Worm (Caenorhabditis elegans) whole organism, mixed stage, embryonic: ENCODE data around the gene F19F10.1.
A peak's percentile ranks its signal among the peaks of the same experiment; 100 is the strongest.

ENCODE experiments used
- bed-3 ChIP-seq: fragments of 200-800 bp; sonication (Bioruptor generic); optimal IDR thresholded peaks from 3 replicates; lab custom pipeline; 2018; ENCODE audit warnings: mild to moderate bottlenecking, missing genetic modification characterization, moderate library complexity, missing compliant biosample characterization
- blmp-1 ChIP-seq: fragments of 150-350 bp; optimal IDR thresholded peaks from 2 replicates; lab custom pipeline; 2014; ENCODE audit warnings: missing biosample characterization, missing genetic modification characterization
- ceh-43 ChIP-seq: fragments of 200-800 bp; sonication (Bioruptor generic); optimal IDR thresholded peaks from 2 replicates; lab custom pipeline; 2018; ENCODE audit warnings: mild to moderate bottlenecking, missing genetic modification characterization, moderate library complexity, missing compliant biosample characterization
- ceh-83 ChIP-seq: fragments of 200-800 bp; sonication (Bioruptor generic); optimal IDR thresholded peaks from 2 replicates; lab custom pipeline; 2018; ENCODE audit warnings: mild to moderate bottlenecking, missing genetic modification characterization, missing compliant biosample characterization
- ces-1 ChIP-seq: fragments of 150-350 bp; optimal IDR thresholded peaks from 2 replicates; lab custom pipeline; 2014; ENCODE audit warnings: missing biosample characterization, missing genetic modification reagents, missing genetic modification characterization
- cnd-1 ChIP-seq: fragments of 200-800 bp; sonication (Bioruptor generic); optimal IDR thresholded peaks from 2 replicates; lab custom pipeline; 2018; ENCODE audit warnings: mild to moderate bottlenecking, missing genetic modification characterization, missing compliant biosample characterization
- drap-1 ChIP-seq: fragments of 200-800 bp; sonication (Bioruptor generic); optimal IDR thresholded peaks from 3 replicates; lab custom pipeline; 2018; ENCODE audit warnings: mild to moderate bottlenecking, missing genetic modification characterization, missing compliant biosample characterization
- elt-1 ChIP-seq: sonication (generic microtip); optimal IDR thresholded peaks from 2 replicates; lab custom pipeline; 2017; ENCODE audit warnings: missing genetic modification characterization, mild to moderate bottlenecking, missing compliant biosample characterization, antibody characterized with exemption, moderate library complexity, borderline replicate concordance; ENCODE audit not compliant: insufficient read depth
- elt-3 ChIP-seq: fragments of 150-350 bp; optimal IDR thresholded peaks from 2 replicates; lab custom pipeline; 2014; ENCODE audit warnings: missing biosample characterization, missing genetic modification characterization
- flh-1 ChIP-seq: fragments of 200-800 bp; sonication (Bioruptor generic); optimal IDR thresholded peaks from 2 replicates; lab custom pipeline; 2018; ENCODE audit warnings: mild to moderate bottlenecking, missing genetic modification characterization, moderate library complexity, missing compliant biosample characterization
- ham-2 ChIP-seq: fragments of 200-800 bp; sonication (Bioruptor generic); optimal IDR thresholded peaks from 2 replicates; lab custom pipeline; 2018; ENCODE audit warnings: mild to moderate bottlenecking, missing genetic modification characterization, missing compliant biosample characterization
- hlh-1 ChIP-seq: fragments of 150-350 bp; optimal IDR thresholded peaks from 2 replicates; lab custom pipeline; 2014; ENCODE audit warnings: missing biosample characterization, missing genetic modification reagents, missing genetic modification characterization
- lin-13 ChIP-seq: fragments of 150-350 bp; optimal IDR thresholded peaks from 2 replicates; lab custom pipeline; 2014; ENCODE audit warnings: missing biosample characterization, missing genetic modification characterization
- lin-32 ChIP-seq: fragments of 200-800 bp; sonication (Bioruptor generic); optimal IDR thresholded peaks from 2 replicates; lab custom pipeline; 2018; ENCODE audit warnings: mild to moderate bottlenecking, missing genetic modification characterization, missing compliant biosample characterization
- lsy-2 ChIP-seq: fragments of 150-350 bp; optimal IDR thresholded peaks from 2 replicates; lab custom pipeline; 2014; ENCODE audit warnings: missing biosample characterization, missing genetic modification characterization
- mep-1 ChIP-seq: fragments of 150-350 bp; optimal IDR thresholded peaks from 2 replicates; lab custom pipeline; 2017; ENCODE audit warnings: missing biosample characterization, missing genetic modification reagents, missing genetic modification characterization, inconsistent platforms
- mls-2 ChIP-seq: sonication (generic microtip); optimal IDR thresholded peaks from 2 replicates; lab custom pipeline; 2016; ENCODE audit warnings: mild to moderate bottlenecking, missing genetic modification characterization, moderate library complexity, missing compliant biosample characterization
- nhr-12 ChIP-seq: fragments of 150-350 bp; optimal IDR thresholded peaks from 2 replicates; lab custom pipeline; 2014; ENCODE audit warnings: missing biosample characterization, missing genetic modification characterization
- nhr-2 ChIP-seq: fragments of 150-350 bp; optimal IDR thresholded peaks from 2 replicates; lab custom pipeline; 2014; ENCODE audit warnings: missing biosample characterization, missing genetic modification characterization
- nhr-237 ChIP-seq: fragments of 150-350 bp; optimal IDR thresholded peaks from 2 replicates; lab custom pipeline; 2014; ENCODE audit warnings: missing biosample characterization, missing genetic modification characterization
- nhr-28 ChIP-seq: fragments of 150-350 bp; optimal IDR thresholded peaks from 2 replicates; lab custom pipeline; 2014; ENCODE audit warnings: missing biosample characterization, missing genetic modification characterization
- nhr-76 ChIP-seq: sonication (generic microtip); optimal IDR thresholded peaks from 2 replicates; lab custom pipeline; 2017; ENCODE audit warnings: missing biosample characterization, missing genetic modification characterization
- pha-4 ChIP-seq: fragments of 150-350 bp; optimal IDR thresholded peaks from 2 replicates; lab custom pipeline; 2018; ENCODE audit warnings: missing biosample characterization, missing genetic modification reagents, missing genetic modification characterization
- sem-2 ChIP-seq: fragments of 200-800 bp; sonication (Bioruptor generic); optimal IDR thresholded peaks from 2 replicates; lab custom pipeline; 2018; ENCODE audit warnings: mild to moderate bottlenecking, missing genetic modification characterization, missing compliant biosample characterization
- snpc-4 ChIP-seq: fragments of 150-350 bp; optimal IDR thresholded peaks from 2 replicates; lab custom pipeline; 2014; ENCODE audit warnings: missing biosample characterization, missing genetic modification characterization
- sptf-1 ChIP-seq: sonication (generic microtip); optimal IDR thresholded peaks from 2 replicates; lab custom pipeline; 2017; ENCODE audit warnings: mild to moderate bottlenecking, missing genetic modification characterization, moderate library complexity, missing compliant biosample characterization
- unc-120 ChIP-seq: sonication (generic microtip); optimal IDR thresholded peaks from 2 replicates; lab custom pipeline; 2017; ENCODE audit warnings: missing genetic modification characterization, missing compliant biosample characterization; ENCODE audit not compliant: poor library complexity, severe bottlenecking
- unc-39 ChIP-seq: fragments of 150-350 bp; optimal IDR thresholded peaks from 2 replicates; lab custom pipeline; 2014; ENCODE audit warnings: missing biosample characterization, missing genetic modification characterization
- unc-62 ChIP-seq: fragments of 150-350 bp; optimal IDR thresholded peaks from 2 replicates; lab custom pipeline; 2014; ENCODE audit warnings: missing biosample characterization, missing genetic modification reagents, missing genetic modification characterization
- zip-8 ChIP-seq: fragments of 150-350 bp; optimal IDR thresholded peaks from 2 replicates; lab custom pipeline; 2014; ENCODE audit warnings: missing biosample characterization, missing genetic modification characterization
- ztf-11 ChIP-seq: fragments of 150-350 bp; optimal IDR thresholded peaks from 2 replicates; lab custom pipeline; 2014; ENCODE audit warnings: missing biosample characterization, missing genetic modification characterization

The F19F10.1 gene

ce11 chrV:7538018-7538417 lies 25.0 kb upstream of the F19F10.1 start, which contains the start of gene C54F6.12:
Gene C54F6.12 (minus strand): TSS chrV:7538118.
- TF ChIP-seq unc-62 (no peak), nhr-12 (tag; lab: Kevin White, UChicago) (no peak), cnd-1 (tag; lab: Kevin White, UChicago) (no peak)

- TF ChIP-seq ztf-11 (tag; lab: Kevin White, UChicago) = no peak
- TF ChIP-seq nhr-2 (tag; lab: Kevin White, UChicago) = no peak
- TF ChIP-seq drap-1 (GFP tag; lab: Kevin White, UChicago) = no peak
- no peak for TF ChIP-seq unc-39 (tag; lab: Kevin White, UChicago)
- TF ChIP-seq ceh-43 (GFP tag; lab: Kevin White, UChicago) = no peak
- TF ChIP-seq ceh-83 (GFP tag; lab: Kevin White, UChicago) = no peak
- TF ChIP-seq pha-4 (tag; lab: Kevin White, UChicago) = no peak
- no peak for TF ChIP-seq lin-32 (GFP tag; lab: Kevin White, UChicago)
Observed at ce11 chrV:7539015-7539414, 24.0 kb upstream of the F19F10.1 start, which contains the start of gene srh-268. Gene srh-268 (plus strand): TSS chrV:7539315.

- no peak for TF ChIP-seq mls-2 (tag; lab: Kevin White, UChicago)
- TF ChIP-seq bed-3 (GFP tag; lab: Kevin White, UChicago) = no peak
- TF ChIP-seq nhr-28 = no peak
- TF ChIP-seq cnd-1 (tag; lab: Kevin White, UChicago) = no peak
- TF ChIP-seq flh-1 = no peak
- TF ChIP-seq zip-8 (tag; lab: Kevin White, UChicago) = peak; percentile 92
Observed at ce11 chrV:7543728-7544127, 19.3 kb upstream of the F19F10.1 start.

- no peak for TF ChIP-seq nhr-2 (tag; lab: Kevin White, UChicago)
- no peak for TF ChIP-seq cnd-1 (tag; lab: Kevin White, UChicago)
Observed at ce11 chrV:7545187-7545586, 17.9 kb upstream of the F19F10.1 start, which contains the start of the genes C54F6.19 and nhx-3. Gene C54F6.19 (plus strand): TSS chrV:7545487. Gene nhx-3 (minus strand): TSS chrV:7545523.

- no peak for TF ChIP-seq unc-120 (tag; lab: Kevin White, UChicago)
Observed at ce11 chrV:7547479-7547878, 15.6 kb upstream of the F19F10.1 start, which contains the start of gene ftn-1. Gene ftn-1 (minus strand): TSS chrV:7547579.

ce11 chrV:7548017-7548416 lies 15.0 kb upstream of the F19F10.1 start:
- TF ChIP-seq sem-2 (no peak), ceh-43 (GFP tag; lab: Kevin White, UChicago) (no peak), lin-13 (tag; lab: Kevin White, UChicago) (no peak), mls-2 (tag; lab: Kevin White, UChicago) (no peak), snpc-4 (tag; lab: Kevin White, UChicago) (no peak), sptf-1 (tag; lab: Kevin White, UChicago) (no peak), flh-1 (no peak), pha-4 (tag; lab: Kevin White, UChicago) (no peak), ces-1 (GFP tag; lab: Kevin White, UChicago) (no peak), lin-32 (GFP tag; lab: Kevin White, UChicago) (no peak), mep-1 (tag; lab: Kevin White, UChicago) (no peak), hlh-1 (tag; lab: Kevin White, UChicago) (no peak)

ce11 chrV:7551821-7552220 lies 11.2 kb upstream of the F19F10.1 start, which contains the start of gene F19F10.3:
Gene F19F10.3 (plus strand): TSS chrV:7552121.
- no peak for TF ChIP-seq unc-120 (tag; lab: Kevin White, UChicago)
- no peak for TF ChIP-seq ceh-43 (GFP tag; lab: Kevin White, UChicago)
- no peak for TF ChIP-seq mep-1 (tag; lab: Kevin White, UChicago)
- TF ChIP-seq unc-62 = no peak
- TF ChIP-seq unc-39 (tag; lab: Kevin White, UChicago) = no peak
- TF ChIP-seq lsy-2 (tag; lab: Kevin White, UChicago) = no peak
- TF ChIP-seq ham-2 (GFP tag; lab: Kevin White, UChicago) = no peak
- TF ChIP-seq nhr-237 (tag; lab: Kevin White, UChicago) = no peak
- TF ChIP-seq snpc-4 (tag; lab: Kevin White, UChicago) = no peak
- TF ChIP-seq mls-2 (tag; lab: Kevin White, UChicago) = no peak
- TF ChIP-seq nhr-28 = no peak
- no peak for TF ChIP-seq hlh-1 (tag; lab: Kevin White, UChicago)
- TF ChIP-seq lin-13 (tag; lab: Kevin White, UChicago) = no peak
- no peak for TF ChIP-seq drap-1 (GFP tag; lab: Kevin White, UChicago)
- no peak for TF ChIP-seq elt-1
- TF ChIP-seq nhr-2 (tag; lab: Kevin White, UChicago) = no peak
- no peak for TF ChIP-seq elt-3
- no peak for TF ChIP-seq nhr-76 (tag; lab: Kevin White, UChicago)
- no peak for TF ChIP-seq blmp-1 (tag; lab: Kevin White, UChicago)
- no peak for TF ChIP-seq cnd-1 (tag; lab: Kevin White, UChicago)
